Worm (Caenorhabditis elegans): ENCODE data around the gene F17E9.15.

The F17E9.15 gene

ce11 chrIV:8377501-8377900 lies 30.3 kb downstream of the F17E9.15 start, which contains the start of gene D2096.7 (continued):
- TF ChIP-seq unc-130 (GFP tag; optimal IDR thresholded peaks at IDR 0.05) = peak; percentile 89
- TF ChIP-seq nhr-90 (tag; optimal IDR thresholded peaks at IDR 0.05) = peak; percentile 81
- TF ChIP-seq mel-28 (tag; optimal IDR thresholded peaks at IDR 0.05; ENCODE audit: borderline replicate concordance) = no peak
- TF ChIP-seq hlh-26 (GFP tag; conservative IDR thresholded peaks at IDR 0.05) = peak; percentile 68; the same call in 1 of the 2 replicates
- TF ChIP-seq ekl-4 (GFP tag; IDR thresholded peaks at IDR 0.05) = peak; percentile 92
- no peak for TF ChIP-seq ceh-91 (GFP tag; IDR thresholded peaks at IDR 0.05)
- TF ChIP-seq madf-6 (GFP tag; IDR thresholded peaks at IDR 0.05) = peak; percentile 86
- peak; percentile 74 for TF ChIP-seq lin-54 (GFP tag; optimal IDR thresholded peaks at IDR 0.05)
- peak; percentile 46 for TF ChIP-seq K12H6.12 (tag; optimal IDR thresholded peaks at IDR 0.05)
- peak; percentile 76 for TF ChIP-seq C17E4.6 (GFP tag; IDR thresholded peaks at IDR 0.05)
- TF ChIP-seq lin-40 (tag; optimal IDR thresholded peaks at IDR 0.05) = no peak
- TF ChIP-seq sdz-38 (tag; optimal IDR thresholded peaks at IDR 0.05) = no peak
- no peak for TF ChIP-seq ztf-28 (GFP tag; IDR thresholded peaks at IDR 0.05)
- TF ChIP-seq lag-1 (GFP tag; IDR thresholded peaks at IDR 0.05) = no peak
- TF ChIP-seq zim-3 (tag; optimal IDR thresholded peaks at IDR 0.05) = peak; percentile 64
- no peak for TF ChIP-seq ccch-3 (GFP tag; optimal IDR thresholded peaks at IDR 0.05)

ce11 chrIV:8378280-8378679 lies 31.1 kb downstream of the F17E9.15 start:
- TF ChIP-seq lag-1 (GFP tag; IDR thresholded peaks at IDR 0.05) = no peak
- TF ChIP-seq somi-1 (GFP tag; optimal IDR thresholded peaks at IDR 0.05) = no peak
- TF ChIP-seq nhr-120 (GFP tag; IDR thresholded peaks at IDR 0.05) = 0 out of 2 replicates have a peak, but pooled peaks have one; percentile 12
- TF ChIP-seq ceh-58 (GFP tag; IDR thresholded peaks at IDR 0.05) = 0 out of 2 replicates have a peak, but pooled peaks have one; percentile 80
- TF ChIP-seq C06A6.2 (GFP tag; conservative IDR thresholded peaks at IDR 0.05) = no peak
- TF ChIP-seq nhr-27 (tag; optimal IDR thresholded peaks at IDR 0.05) = no peak
- TF ChIP-seq F33H1.4 (GFP tag; IDR thresholded peaks at IDR 0.05) = no peak
- no peak for TF ChIP-seq bed-2 (GFP tag; IDR thresholded peaks at IDR 0.05)
- TF ChIP-seq lin-26 (GFP tag; IDR thresholded peaks at IDR 0.05) = peak; percentile 51; the same call in 1 of the 2 replicates

- TF ChIP-seq mxl-1 (tag; optimal IDR thresholded peaks at IDR 0.05) (no peak), snpc-1.3 (tag; optimal IDR thresholded peaks at IDR 0.05; ENCODE audit: insufficient read depth) (peak; percentile 6), mcd-1 (GFP tag; IDR thresholded peaks at IDR 0.05) (no peak), madf-6 (GFP tag; IDR thresholded peaks at IDR 0.05) (peak; percentile 50; the same call in 1 of the 2 replicates), ceh-27 (GFP tag; optimal IDR thresholded peaks at IDR 0.05) (peak; percentile 55), nfyb-1 (GFP tag; IDR thresholded peaks at IDR 0.05) (0 out of 2 replicates have a peak, but pooled peaks have one; percentile 49), dpl-1 (GFP tag; optimal IDR thresholded peaks at IDR 0.05) (peak; percentile 6), F23B12.7 (tag; optimal IDR thresholded peaks at IDR 0.05; ENCODE audit: insufficient read depth) (peak; percentile 40), hmg-1.2 (GFP tag; IDR thresholded peaks at IDR 0.05) (peak; percentile 34; the same call in 1 of the 2 replicates), attf-5 (GFP tag; optimal IDR thresholded peaks at IDR 0.05) (peak; percentile 75), lin-54 (GFP tag; optimal IDR thresholded peaks at IDR 0.05) (peak; percentile 26), Y95B8A.8 (GFP tag; IDR thresholded peaks at IDR 0.05) (no peak), lsl-1 (GFP tag; optimal IDR thresholded peaks at IDR 0.05) (peak; percentile 28), akir-1 (GFP tag; optimal IDR thresholded peaks at IDR 0.05) (no peak), cebp-1 (GFP tag; IDR thresholded peaks at IDR 0.05) (peak; percentile 63; the same call in 1 of the 2 replicates), cebp-1 (tag; optimal IDR thresholded peaks at IDR 0.05) (peak; percentile 75), lin-26 (GFP tag; IDR thresholded peaks at IDR 0.05) (no peak), pbrm-1 (GFP tag; IDR thresholded peaks at IDR 0.05) (peak; percentile 27; the same call in 1 of the 2 replicates), tbp1 (GFP tag; optimal IDR thresholded peaks at IDR 0.05) (peak; percentile 55), aptf-3 (GFP tag; IDR thresholded peaks at IDR 0.05) (no peak), lin-40 (tag; optimal IDR thresholded peaks at IDR 0.05) (peak; percentile 37), rcor-1 (GFP tag; IDR thresholded peaks at IDR 0.05) (peak; percentile 51; the same call in 1 of the 2 replicates), F33H1.4 (GFP tag; IDR thresholded peaks at IDR 0.05) (peak; percentile 92), snpc-4 (GFP tag; optimal IDR thresholded peaks at IDR 0.05) (no peak), snpc-4 (tag; optimal IDR thresholded peaks at IDR 0.05) (peak in 2 of 4 experiments; percentile 53 to 80), nhr-80 (tag; optimal IDR thresholded peaks at IDR 0.05) (peak; percentile 58)
These were observed 32.1 kb downstream of the F17E9.15 start, which contains the start of gene nap-1 for ce11 chrIV:8379278-8379677. Gene nap-1 (minus strand): TSS chrIV:8379319.

All from whole organism, young adult.